Fruit fly (Drosophila melanogaster) whole organism, embryonic: ENCODE data around the gene CG42541.
A peak's percentile ranks its signal among the peaks of the same experiment; 100 is the strongest.

ENCODE experiments used
- Antp ChIP-seq: fragments of 200-800 bp; sonication (Bioruptor generic); optimal IDR thresholded peaks from 3 replicates; lab custom pipeline; 2016; ENCODE audit warnings: missing biosample characterization, missing genetic modification characterization
- Atf6 ChIP-seq: fragments of 200-800 bp; sonication (Bioruptor generic); IDR thresholded peaks from 2 replicates; pipeline ENCODE4 v1.3.6; 2022; ENCODE audit warnings: missing biosample characterization, missing genetic modification characterization
- Bteb2 ChIP-seq: fragments of 200-800 bp; sonication (Bioruptor generic); optimal IDR thresholded peaks from 2 replicates; lab custom pipeline; 2016; ENCODE audit warnings: missing biosample characterization, missing genetic modification characterization
- CG10321 ChIP-seq: fragments of 200-800 bp; sonication (Bioruptor generic); IDR thresholded peaks from 2 replicates; pipeline ENCODE4 v1.3.6; 2022; ENCODE audit warnings: missing biosample characterization, missing genetic modification characterization
- CG10565 ChIP-seq: fragments of 200-800 bp; sonication (Bioruptor generic); optimal IDR thresholded peaks from 3 replicates; lab custom pipeline; 2016; ENCODE audit warnings: missing biosample characterization, mild to moderate bottlenecking, missing genetic modification characterization
- CG13287 ChIP-seq: fragments of 200-800 bp; sonication (Bioruptor generic); IDR thresholded peaks from 2 replicates; pipeline ENCODE4 v1.3.6; 2022; ENCODE audit warnings: missing biosample characterization, missing genetic modification characterization; ENCODE audit not compliant: partially characterized antibody
- CG14860 ChIP-seq: fragments of 200-800 bp; sonication (Bioruptor generic); IDR thresholded peaks from 3 replicates; pipeline ENCODE4 v1.3.6; 2022; ENCODE audit warnings: missing biosample characterization, missing genetic modification characterization; ENCODE audit not compliant: partially characterized antibody
- CG2875 ChIP-seq: fragments of 200-800 bp; sonication (Bioruptor generic); optimal IDR thresholded peaks from 2 replicates; lab custom pipeline; 2017; ENCODE audit warnings: missing biosample characterization, mild to moderate bottlenecking, missing genetic modification characterization, missing genetic modification reagents
- CG32767 ChIP-seq: fragments of 200-800 bp; sonication (Bioruptor generic); IDR thresholded peaks from 2 replicates; pipeline ENCODE4 v1.3.6; 2022; ENCODE audit warnings: missing biosample characterization, missing genetic modification characterization
- CG3281 ChIP-seq: fragments of 200-800 bp; sonication (Bioruptor generic); optimal IDR thresholded peaks from 3 replicates; lab custom pipeline; 2017; ENCODE audit warnings: missing biosample characterization, mild to moderate bottlenecking, missing genetic modification characterization
- CG3838 ChIP-seq: fragments of 200-800 bp; sonication (Bioruptor generic); optimal IDR thresholded peaks from 3 replicates; lab custom pipeline; 2016; ENCODE audit warnings: missing biosample characterization, missing genetic modification characterization
- CG5245 ChIP-seq: fragments of 200-800 bp; sonication (Bioruptor generic); optimal IDR thresholded peaks from 3 replicates; lab custom pipeline; 2016; ENCODE audit warnings: missing biosample characterization, missing genetic modification characterization
- CG6813 ChIP-seq: fragments of 200-800 bp; sonication (Bioruptor generic); optimal IDR thresholded peaks from 2 replicates; lab custom pipeline; 2017; ENCODE audit warnings: missing biosample characterization, missing genetic modification characterization, mild to moderate bottlenecking, moderate library complexity, missing genetic modification reagents
- CG7556 ChIP-seq: fragments of 200-800 bp; sonication (Bioruptor generic); optimal IDR thresholded peaks from 2 replicates; lab custom pipeline; 2017; ENCODE audit warnings: missing biosample characterization, mild to moderate bottlenecking, missing genetic modification characterization
- CG7963 ChIP-seq: fragments of 200-800 bp; sonication (Bioruptor generic); IDR thresholded peaks from 3 replicates; pipeline ENCODE4 v1.3.6; 2022; ENCODE audit warnings: missing biosample characterization, missing genetic modification characterization; ENCODE audit not compliant: partially characterized antibody
- Camta ChIP-seq: fragments of 200-800 bp; sonication (Bioruptor generic); optimal IDR thresholded peaks from 2 replicates; lab custom pipeline; 2016; ENCODE audit warnings: missing biosample characterization, missing genetic modification characterization
- Dad ChIP-seq: fragments of 200-800 bp; sonication (Bioruptor generic); optimal IDR thresholded peaks from 3 replicates; lab custom pipeline; 2016; ENCODE audit warnings: missing biosample characterization, missing genetic modification characterization
- Dip2 ChIP-seq: fragments of 200-800 bp; sonication (Bioruptor generic); IDR thresholded peaks from 2 replicates; pipeline ENCODE4 v1.3.6; 2022; ENCODE audit warnings: missing biosample characterization, missing genetic modification characterization
- Gug ChIP-seq: fragments of 200-800 bp; sonication (Bioruptor generic); IDR thresholded peaks from 4 replicates; pipeline ENCODE4 v1.3.6; 2022; ENCODE audit warnings: missing biosample characterization, missing genetic modification characterization
- Hmr ChIP-seq: fragments of 200-800 bp; sonication (Bioruptor generic); optimal IDR thresholded peaks from 3 replicates; lab custom pipeline; 2017; ENCODE audit warnings: mild to moderate bottlenecking, missing biosample characterization, missing genetic modification reagents, missing genetic modification characterization
- Kr ChIP-seq: fragments of 200-800 bp; sonication (Bioruptor generic); optimal IDR thresholded peaks from 2 replicates; lab custom pipeline; 2017; ENCODE audit warnings: missing biosample characterization, mild to moderate bottlenecking, missing genetic modification characterization
- Mad ChIP-seq: fragments of 200-800 bp; sonication (Bioruptor generic); optimal IDR thresholded peaks from 2 replicates; lab custom pipeline; 2016; ENCODE audit warnings: missing biosample characterization, missing genetic modification characterization
- Oaz ChIP-seq: fragments of 200-800 bp; sonication (Bioruptor generic); IDR thresholded peaks from 2 replicates; pipeline ENCODE4 v1.3.6; 2022; ENCODE audit warnings: missing biosample characterization, missing genetic modification characterization
- Optix ChIP-seq: fragments of 200-800 bp; sonication (Bioruptor generic); IDR thresholded peaks from 3 replicates; pipeline ENCODE4 v1.3.6; 2022; ENCODE audit warnings: missing biosample characterization, missing genetic modification characterization
- Rfx ChIP-seq: fragments of 200-800 bp; sonication (Bioruptor generic); IDR thresholded peaks from 2 replicates; pipeline ENCODE4 v1.3.6; 2022; ENCODE audit warnings: missing biosample characterization, missing genetic modification characterization
- Sin3A ChIP-seq: fragments of >200 bp; optimal IDR thresholded peaks from 2 replicates; lab custom pipeline; 2018
- Xrp1 ChIP-seq: fragments of 200-800 bp; sonication (Bioruptor generic); IDR thresholded peaks from 2 replicates; pipeline ENCODE4 v1.3.6; 2022; ENCODE audit warnings: missing biosample characterization, missing genetic modification characterization
- ase ChIP-seq: fragments of 200-800 bp; sonication (Bioruptor generic); IDR thresholded peaks from 3 replicates; pipeline ENCODE4 v1.3.6; 2022; ENCODE audit warnings: missing biosample characterization, missing genetic modification characterization
- cad ChIP-seq: fragments of >200 bp; optimal IDR thresholded peaks from 2 replicates; lab custom pipeline; 2017; ENCODE audit warnings: missing biosample characterization, missing genetic modification characterization
- cg ChIP-seq: fragments of 200-800 bp; sonication (Bioruptor generic); optimal IDR thresholded peaks from 3 replicates; lab custom pipeline; 2019; ENCODE audit warnings: missing biosample characterization, mild to moderate bottlenecking, missing genetic modification characterization, moderate library complexity
- dan ChIP-seq: fragments of 200-800 bp; sonication (Bioruptor generic); IDR thresholded peaks from 2 replicates; pipeline ENCODE4 v1.3.6; 2022; ENCODE audit warnings: missing biosample characterization, missing genetic modification characterization
- dmrt11E ChIP-seq: fragments of 200-800 bp; sonication (Bioruptor generic); optimal IDR thresholded peaks from 3 replicates; lab custom pipeline; 2018; ENCODE audit warnings: missing biosample characterization, mild to moderate bottlenecking, missing genetic modification characterization, moderate library complexity
- dpn ChIP-seq, 2 experiments: fragments of 200-800 bp; sonication (Bioruptor generic); optimal IDR thresholded peaks; 3 replicates each; lab custom pipeline; 2016; ENCODE audit warnings: missing biosample characterization in 2 of 2, missing genetic modification characterization in 2 of 2
- esg ChIP-seq: fragments of 200-800 bp; sonication (Bioruptor generic); conservative IDR thresholded peaks from 2 replicates; pipeline ENCODE4 v1.3.6; 2022; ENCODE audit warnings: missing biosample characterization, missing genetic modification characterization
- fd102C ChIP-seq: fragments of 200-800 bp; sonication (Bioruptor generic); optimal IDR thresholded peaks from 2 replicates; lab custom pipeline; 2018; ENCODE audit warnings: missing biosample characterization, mild to moderate bottlenecking, missing genetic modification characterization, moderate library complexity
- jing ChIP-seq: fragments of 200-800 bp; sonication (Bioruptor generic); optimal IDR thresholded peaks from 2 replicates; lab custom pipeline; 2018; ENCODE audit warnings: missing biosample characterization, mild to moderate bottlenecking, missing genetic modification characterization
- lola ChIP-seq, 3 experiments: fragments of >200 bp in 2 of 3; fragments of 200-800 bp in 1 of 3; sonication (Bioruptor generic) in 1 of 3; optimal IDR thresholded peaks; 2 replicates each; lab custom pipeline; 2017 to 2019; ENCODE audit warnings: missing biosample characterization in 3 of 3, missing genetic modification characterization in 3 of 3, mild to moderate bottlenecking in 1 of 3, moderate library complexity in 1 of 3
- mirr ChIP-seq: fragments of 200-800 bp; sonication (Bioruptor generic); optimal IDR thresholded peaks from 3 replicates; lab custom pipeline; 2018; ENCODE audit warnings: missing biosample characterization, mild to moderate bottlenecking, missing genetic modification characterization
- pita ChIP-seq: fragments of 200-800 bp; sonication (Bioruptor generic); optimal IDR thresholded peaks from 2 replicates; lab custom pipeline; 2017; ENCODE audit warnings: missing biosample characterization, mild to moderate bottlenecking, missing genetic modification characterization
- prd ChIP-seq, 3 experiments: fragments of >200 bp in 2 of 3; fragments of 200-800 bp in 1 of 3; sonication (Bioruptor generic) in 1 of 3; optimal IDR thresholded peaks in 2 of 3; IDR thresholded peaks in 1 of 3; 2 replicates in 2 of 3; 3 replicates in 1 of 3; pipeline versions ENCODE4 v1.3.6 to Lab custom; 2017 to 2022; ENCODE audit warnings: missing biosample characterization in 1 of 3, missing genetic modification characterization in 1 of 3
- salm ChIP-seq: fragments of 200-800 bp; sonication (Bioruptor generic); optimal IDR thresholded peaks from 2 replicates; lab custom pipeline; 2018; ENCODE audit warnings: missing biosample characterization, mild to moderate bottlenecking, missing genetic modification characterization
- sens-2 ChIP-seq: fragments of 200-800 bp; sonication (Bioruptor generic); IDR thresholded peaks from 2 replicates; pipeline ENCODE4 v1.3.6; 2022; ENCODE audit warnings: missing biosample characterization, missing genetic modification characterization
- sisA ChIP-seq: fragments of 200-800 bp; sonication (Bioruptor generic); IDR thresholded peaks from 2 replicates; pipeline ENCODE4 v1.3.6; 2022; ENCODE audit warnings: missing biosample characterization, missing genetic modification characterization
- slbo ChIP-seq: fragments of 200-800 bp; sonication (Bioruptor generic); IDR thresholded peaks from 2 replicates; pipeline ENCODE4 v1.3.6; 2022; ENCODE audit warnings: missing biosample characterization, missing genetic modification characterization
- sqz ChIP-seq: fragments of 200-800 bp; sonication (Bioruptor generic); optimal IDR thresholded peaks from 3 replicates; lab custom pipeline; 2018; ENCODE audit warnings: missing biosample characterization, mild to moderate bottlenecking, missing genetic modification characterization
- stwl ChIP-seq: fragments of 200-800 bp; sonication (Bioruptor generic); optimal IDR thresholded peaks from 3 replicates; lab custom pipeline; 2018; ENCODE audit warnings: missing biosample characterization, mild to moderate bottlenecking, missing genetic modification characterization, moderate library complexity
- tx ChIP-seq: fragments of 200-800 bp; sonication (Bioruptor generic); optimal IDR thresholded peaks from 2 replicates; lab custom pipeline; 2016; ENCODE audit warnings: missing biosample characterization, missing genetic modification characterization
- wdn ChIP-seq: fragments of 200-800 bp; sonication (Bioruptor generic); IDR thresholded peaks from 2 replicates; pipeline ENCODE4 v1.3.6; 2022; ENCODE audit warnings: missing biosample characterization, missing genetic modification characterization
- zfh1 ChIP-seq: fragments of 200-800 bp; sonication (Bioruptor generic); IDR thresholded peaks from 3 replicates; pipeline ENCODE4 v1.3.6; 2022; ENCODE audit warnings: missing biosample characterization, missing genetic modification characterization

The CG42541 gene

DNA sequence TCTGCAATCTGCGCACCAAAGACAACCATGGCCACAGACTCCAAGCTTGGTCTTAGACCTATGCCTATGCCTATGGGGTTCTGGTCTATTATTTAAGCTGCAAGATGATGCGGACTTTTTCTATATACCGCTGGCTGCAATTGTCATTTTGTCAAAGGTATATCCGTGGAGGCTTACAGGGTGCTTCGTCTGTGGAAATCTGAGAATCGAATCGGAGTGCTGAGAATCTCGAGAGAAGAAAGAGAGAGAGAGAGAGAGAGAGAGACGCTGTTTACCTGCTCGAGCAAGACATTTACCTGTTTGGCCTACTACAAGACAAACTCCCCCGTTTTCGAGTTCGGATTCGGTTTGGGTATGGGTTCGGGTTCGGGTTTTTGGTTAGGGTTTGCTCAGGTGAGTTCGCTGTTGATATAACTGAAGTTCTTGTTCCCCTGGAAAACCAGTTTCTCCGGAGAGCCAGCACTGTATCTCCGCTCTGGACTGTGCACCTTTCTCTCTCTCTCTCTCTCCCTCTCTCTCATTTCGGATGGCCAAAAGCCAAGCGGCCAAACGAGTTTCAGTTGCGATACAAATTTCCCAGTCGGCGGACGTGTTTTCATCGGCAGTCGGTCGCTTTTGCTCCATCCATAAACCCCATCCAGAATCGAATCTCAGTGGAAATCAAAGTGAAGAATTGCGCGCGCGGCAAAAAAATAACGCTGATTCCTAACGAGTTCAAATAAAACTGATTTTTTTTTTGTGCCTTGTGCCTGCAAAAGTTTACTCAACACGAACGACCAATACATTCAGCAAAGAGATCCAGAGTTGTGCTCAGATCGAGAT, 84.8 kb downstream of the CG42541 start (continued):
- TF ChIP-seq prd (optimal IDR thresholded peaks at IDR 0.05; lab: Kevin White, UChicago), result no peak
- no peak for TF ChIP-seq prd (GFP tag; IDR thresholded peaks at IDR 0.05; lab: Robert Waterston, UW)
- no peak for TF ChIP-seq dpn (GFP tag; optimal IDR thresholded peaks at IDR 0.05; lab: Kevin White, UChicago)
- TF ChIP-seq Sin3A (lab: Kevin White, UChicago), result no peak
- peak; percentile 42 for TF ChIP-seq CG2875 (GFP tag; lab: Kevin White, UChicago)
- peak; percentile 37 for TF ChIP-seq sqz (GFP tag; lab: Kevin White, UChicago)
- no peak for TF ChIP-seq esg (GFP tag; lab: Robert Waterston, UW)
- TF ChIP-seq Gug, result no peak
- TF ChIP-seq mirr, result peak; percentile 64
- no peak for TF ChIP-seq wdn
- TF ChIP-seq Oaz, result no peak
- no peak for TF ChIP-seq CG14860
- TF ChIP-seq CG32767 (GFP tag; lab: Robert Waterston, UW), result no peak; the same call in 1 of the 2 replicates
- TF ChIP-seq jing, result no peak
- TF ChIP-seq cg (GFP tag; lab: Kevin White, UChicago), result no peak
- TF ChIP-seq CG5245 (GFP tag; lab: Kevin White, UChicago), result no peak
- TF ChIP-seq CG10565 (GFP tag; lab: Kevin White, UChicago), result no peak
- TF ChIP-seq lola (GFP tag; optimal IDR thresholded peaks at IDR 0.05; lab: Kevin White, UChicago), result no peak
- TF ChIP-seq CG3281 (GFP tag; lab: Kevin White, UChicago), result no peak
- TF ChIP-seq salm, result no peak
- TF ChIP-seq Kr, result peak; percentile 75
- TF ChIP-seq tx (GFP tag; lab: Kevin White, UChicago), result no peak
- TF ChIP-seq cad, result no peak
- TF ChIP-seq Xrp1 (GFP tag; lab: Robert Waterston, UW), result 0 out of 2 replicates have a peak, but pooled peaks have one; percentile 19
- TF ChIP-seq Camta (GFP tag; lab: Kevin White, UChicago), result no peak
- no peak for TF ChIP-seq CG7963
- no peak for TF ChIP-seq Bteb2 (GFP tag; lab: Kevin White, UChicago)
- peak; percentile 58 for TF ChIP-seq CG6813 (GFP tag; lab: Kevin White, UChicago)
- TF ChIP-seq sens-2 (GFP tag; lab: Robert Waterston, UW), result no peak
- TF ChIP-seq CG13287 (GFP tag; lab: Robert Waterston, UW), result peak; percentile 41
- no peak for TF ChIP-seq Dip2
- TF ChIP-seq Antp, result no peak
- TF ChIP-seq ase (GFP tag; lab: Robert Waterston, UW), result no peak
- TF ChIP-seq zfh1 (GFP tag; lab: Robert Waterston, UW), result 0 out of 3 replicates have a peak, but pooled peaks have one; percentile 15
- TF ChIP-seq dmrt11E (tag; lab: Kevin White, UChicago), result no peak
- no peak for TF ChIP-seq dan (GFP tag; lab: Robert Waterston, UW)
- TF ChIP-seq Hmr, result peak; percentile 48
- TF ChIP-seq Atf6 (GFP tag; lab: Robert Waterston, UW), result peak; percentile 63
- TF ChIP-seq sisA (GFP tag; lab: Robert Waterston, UW), result no peak
- no peak for TF ChIP-seq Optix
- no peak for TF ChIP-seq Dad (GFP tag; lab: Kevin White, UChicago)
- no peak for TF ChIP-seq CG10321
- peak; percentile 40; the same call in 1 of the 2 replicates for TF ChIP-seq Rfx (GFP tag; lab: Robert Waterston, UW)
- TF ChIP-seq fd102C (GFP tag; lab: Kevin White, UChicago), result no peak
- no peak for TF ChIP-seq Mad (GFP tag; lab: Kevin White, UChicago)
- no peak for TF ChIP-seq stwl (tag; lab: Kevin White, UChicago)
- TF ChIP-seq CG3838 (GFP tag; lab: Kevin White, UChicago), result no peak
- peak; percentile 12 for TF ChIP-seq CG7556 (GFP tag; lab: Kevin White, UChicago)
- no peak for TF ChIP-seq slbo (GFP tag; lab: Robert Waterston, UW)
- no peak for TF ChIP-seq pita (GFP tag; lab: Kevin White, UChicago)
